Worm (Caenorhabditis elegans): ENCODE results near the gene dod-19.

DNA sequence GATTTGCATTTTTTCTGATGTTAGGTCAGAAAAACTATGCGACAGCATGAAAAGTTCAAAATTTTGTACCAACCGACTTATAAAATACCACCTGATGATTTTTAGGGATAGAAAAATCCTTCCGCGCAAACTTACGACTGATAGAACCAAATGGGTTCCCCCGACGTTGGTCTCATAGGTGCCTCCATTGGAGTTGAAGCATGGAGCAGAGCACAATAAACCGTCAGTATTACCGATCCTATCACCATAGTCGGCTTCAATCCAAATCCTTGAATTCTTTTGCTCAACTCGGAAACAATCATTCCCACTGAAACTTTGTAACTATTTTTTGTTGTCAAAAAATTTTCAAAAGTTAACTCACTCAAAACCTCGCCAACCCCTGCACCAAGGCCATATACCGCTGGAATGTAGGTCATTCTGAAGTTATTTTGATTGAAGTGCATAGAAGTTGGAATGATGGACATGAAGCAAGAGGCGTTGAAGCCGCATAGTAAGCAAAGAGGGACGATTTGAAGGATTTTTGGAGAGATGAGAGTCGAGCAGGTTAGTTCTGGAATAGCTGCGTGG, 24.7 kb upstream of the dod-19 start:
- no peak for TF ChIP-seq ceh-28 (tag; optimal IDR thresholded peaks at IDR 0.05)
- no peak for TF ChIP-seq php-3 (GFP tag; IDR thresholded peaks at IDR 0.05)
- no peak for TF ChIP-seq unc-130 (GFP tag; optimal IDR thresholded peaks at IDR 0.05)

Data from whole organism, L4 larva.